Fruit fly (Drosophila melanogaster): Measurements from ENCODE around the gene CG43707.

The CG43707 gene

DNA sequence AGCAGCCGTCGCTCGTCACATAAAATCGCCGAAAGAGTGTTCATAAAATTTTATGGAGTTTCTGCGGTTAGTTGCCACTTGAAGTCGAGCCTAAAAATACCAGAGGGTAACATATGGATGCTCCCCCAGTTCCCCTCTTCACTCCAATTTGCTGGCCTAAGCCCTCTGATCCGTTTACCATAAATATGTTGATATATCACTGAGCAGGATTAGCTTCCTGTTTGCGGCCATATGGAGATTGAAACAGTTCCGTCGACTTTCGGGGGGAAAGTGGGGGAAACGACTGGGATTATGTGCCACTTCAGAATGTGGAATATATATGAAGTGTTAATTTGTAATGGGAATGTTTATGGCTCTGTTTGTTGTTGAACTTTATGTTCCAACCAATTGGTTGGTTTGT, 57.1 kb downstream of the CG43707 start:
- TF ChIP-seq noc (tag; optimal IDR thresholded peaks at IDR 0.05), result no peak

dm6 chr2L:3818903-3819302, 61.8 kb downstream of the CG43707 start:
- no peak for TF ChIP-seq noc (tag; optimal IDR thresholded peaks at IDR 0.05)

All from whole organism, larva.